Fruit fly (Drosophila melanogaster) Kc167 (cell line): Measurements from ENCODE around the gene fliI.

ENCODE experiments used
- Myc ChIP-seq: fragments of >200 bp; optimal IDR thresholded peaks from 2 replicates; lab custom pipeline; 2017; ENCODE audit warnings: missing external identifiers
- Sin3A ChIP-seq: fragments of >200 bp; optimal IDR thresholded peaks from 2 replicates; lab custom pipeline; 2018; ENCODE audit warnings: missing external identifiers
- h ChIP-seq: fragments of >200 bp; optimal IDR thresholded peaks from 3 replicates; lab custom pipeline; 2018; ENCODE audit warnings: missing external identifiers
- insv ChIP-seq: fragments of >200 bp; optimal IDR thresholded peaks from 3 replicates; lab custom pipeline; 2018; ENCODE audit warnings: missing external identifiers
- psq ChIP-seq: fragments of >200 bp; optimal IDR thresholded peaks from 2 replicates; lab custom pipeline; 2017; ENCODE audit warnings: missing external identifiers
- ttk ChIP-seq: sonication (Bioruptor generic); optimal IDR thresholded peaks from 2 replicates; lab custom pipeline; 2017; ENCODE audit warnings: missing external identifiers

The fliI gene

DNA sequence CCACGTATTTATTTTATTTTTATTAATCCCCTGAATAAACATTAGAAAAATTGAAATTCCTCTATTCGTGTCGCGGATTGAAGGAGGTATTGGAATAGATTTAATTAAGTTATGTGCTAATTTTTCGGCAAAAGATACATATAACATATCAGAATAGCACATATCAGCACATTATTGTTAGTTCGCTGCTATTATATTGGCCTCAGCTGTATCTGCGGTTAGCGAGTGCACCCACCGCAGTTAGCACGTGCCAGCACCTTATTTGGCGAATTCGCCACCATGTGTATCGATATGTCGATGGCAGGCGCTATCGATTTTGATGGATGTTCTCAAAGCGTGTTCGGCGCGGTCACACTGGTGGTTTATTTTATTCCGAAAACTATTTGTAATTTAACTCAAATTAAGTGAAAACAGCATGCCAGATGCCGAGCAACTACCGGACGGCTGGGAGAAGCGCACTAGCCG, 5.5 kb downstream of the fliI start, which contains the start of gene dod:
dod (plus strand) TSS at position 323 of the 465 bp plus-strand sequence.
- TF ChIP-seq ttk (lab: Kevin White, UChicago) (no peak), Sin3A (no peak), h (no peak), insv (lab: Kevin White, UChicago) (no peak), psq (lab: Kevin White, UChicago) (no peak), Myc (no peak)

DNA sequence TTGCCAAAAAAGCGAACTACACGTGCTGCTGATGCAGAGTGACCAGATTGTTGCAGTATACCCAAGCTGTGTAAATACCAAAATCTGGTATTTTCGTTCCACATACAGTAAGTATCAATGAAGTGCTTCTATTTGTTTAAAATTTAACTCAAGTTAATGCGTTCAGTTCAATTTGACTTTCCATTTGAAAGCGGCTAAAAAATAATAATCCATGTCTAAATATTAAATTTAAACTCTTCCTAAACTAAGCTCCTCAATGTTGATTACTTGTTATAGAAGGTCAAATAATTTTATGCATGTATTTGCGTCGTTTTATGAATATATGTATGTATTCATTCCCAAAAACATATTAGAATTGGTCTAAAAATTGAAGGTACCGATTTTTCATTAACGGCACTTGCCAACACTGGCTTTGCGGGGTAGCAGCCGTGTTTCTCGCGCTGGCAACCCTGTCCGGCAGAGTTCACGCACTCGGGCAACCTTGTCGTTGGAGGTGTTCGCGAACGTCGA, 10.3 kb downstream of the fliI start, which contains the start of the genes peng and sol:
peng (minus strand) TSS at position 44 of the 510 bp plus-strand sequence.
sol (plus strand) TSS at position 481 of the 510 bp plus-strand sequence.
- TF ChIP-seq psq (lab: Kevin White, UChicago) (no peak), h (no peak), ttk (lab: Kevin White, UChicago) (no peak), insv (lab: Kevin White, UChicago) (no peak), Myc (no peak), Sin3A (no peak)

DNA sequence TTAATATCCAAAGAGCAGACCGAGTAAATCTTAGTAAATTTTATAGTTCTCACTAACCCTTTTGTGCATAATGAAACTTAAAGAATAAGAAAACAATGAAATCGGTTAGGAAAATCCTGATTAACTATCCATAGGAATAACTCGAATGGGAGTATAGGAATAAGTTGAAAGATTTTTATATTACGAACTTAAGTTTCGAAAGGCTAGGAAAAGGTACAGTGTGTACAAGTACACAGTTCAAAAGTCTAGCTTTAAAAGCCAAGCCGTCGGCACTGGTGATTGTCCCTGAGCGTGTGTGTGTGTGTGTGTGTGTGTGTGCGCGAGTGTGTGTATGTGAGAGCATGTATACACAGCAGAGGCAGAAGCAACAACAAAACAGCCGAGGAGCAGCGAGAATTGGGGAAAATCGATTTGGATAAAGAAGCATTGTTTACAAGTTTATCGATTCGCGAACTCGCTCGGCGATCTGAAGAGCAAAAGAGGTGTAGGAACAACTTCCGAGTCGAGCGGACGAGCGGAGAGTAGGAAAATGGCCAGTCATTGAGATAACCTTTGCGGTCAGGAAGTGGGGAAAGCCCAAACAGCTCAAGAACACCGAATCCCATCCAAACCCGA, 11.8 kb downstream of the fliI start:
- TF ChIP-seq h (no peak), Myc (no peak), insv (lab: Kevin White, UChicago) (no peak), Sin3A (no peak), psq (lab: Kevin White, UChicago) (no peak), ttk (lab: Kevin White, UChicago) (no peak)

DNA sequence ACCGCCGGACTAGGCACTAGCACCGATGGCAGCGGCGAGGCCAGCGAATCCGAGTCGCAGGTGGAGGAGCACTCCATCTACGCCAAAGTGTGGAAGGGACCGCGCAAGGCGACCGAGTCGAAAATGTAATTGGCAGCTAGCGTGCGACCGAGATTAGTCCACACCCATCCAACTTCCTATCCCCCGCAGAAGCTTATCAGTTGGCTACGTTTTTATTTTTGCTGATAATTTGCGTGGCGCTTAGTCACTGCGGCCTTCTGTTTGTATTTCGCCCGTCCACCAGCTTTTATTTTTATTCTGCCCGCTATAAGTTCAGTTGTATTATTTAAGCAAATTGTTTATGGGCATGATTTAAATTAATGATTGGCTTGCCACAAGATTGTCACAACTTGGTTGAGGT, 14.0 kb downstream of the fliI start:
- no peak for TF ChIP-seq insv (lab: Kevin White, UChicago)
- no peak for TF ChIP-seq psq (lab: Kevin White, UChicago)
- TF ChIP-seq ttk (lab: Kevin White, UChicago), result no peak
- TF ChIP-seq h, result no peak
- no peak for TF ChIP-seq Myc
- no peak for TF ChIP-seq Sin3A

DNA sequence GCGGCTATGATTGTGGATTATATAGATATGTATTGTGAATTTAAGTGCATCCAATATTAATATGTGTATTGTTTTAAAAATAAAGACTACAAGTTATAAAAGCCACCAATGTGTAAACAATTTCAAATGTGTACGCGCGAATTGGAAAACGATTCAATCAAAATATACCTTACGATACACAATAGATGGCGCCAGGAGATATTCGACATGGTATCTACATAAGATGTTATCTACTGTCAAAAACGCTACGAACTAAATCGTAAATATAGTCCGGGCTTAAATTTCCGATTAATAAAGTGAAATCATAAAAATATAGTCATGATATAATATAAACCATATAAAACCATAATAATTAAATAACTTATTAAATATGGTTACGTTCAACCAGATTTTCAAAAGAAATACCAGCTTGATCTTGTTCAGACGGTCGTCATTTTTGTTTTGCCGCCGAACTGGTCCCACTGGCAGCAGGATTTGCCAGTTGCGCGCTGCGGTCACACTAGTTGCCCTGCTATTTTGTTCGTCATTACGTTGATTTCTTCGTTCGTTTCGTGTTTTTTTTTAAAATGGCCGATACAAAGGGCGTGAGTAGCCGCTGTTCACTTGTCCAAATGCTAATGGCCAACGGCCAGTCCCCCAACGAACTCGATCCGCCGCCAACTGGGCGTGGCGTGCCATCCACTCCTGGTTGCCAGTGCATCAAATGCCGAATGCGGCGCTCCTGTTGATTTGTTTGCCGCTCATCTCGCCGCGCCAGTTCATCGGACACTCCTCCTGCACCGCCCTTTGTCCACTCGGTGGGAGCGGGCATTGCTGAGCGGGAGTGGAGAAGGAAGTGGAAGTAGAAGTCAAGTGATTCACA, 18.5 kb downstream of the fliI start, which contains the start of gene Septin1:
Septin1 (plus strand) TSS at position 477 of the 862 bp plus-strand sequence.
- TF ChIP-seq insv (lab: Kevin White, UChicago) (no peak), h (no peak), Myc (no peak), Sin3A (no peak), psq (lab: Kevin White, UChicago) (no peak)

DNA sequence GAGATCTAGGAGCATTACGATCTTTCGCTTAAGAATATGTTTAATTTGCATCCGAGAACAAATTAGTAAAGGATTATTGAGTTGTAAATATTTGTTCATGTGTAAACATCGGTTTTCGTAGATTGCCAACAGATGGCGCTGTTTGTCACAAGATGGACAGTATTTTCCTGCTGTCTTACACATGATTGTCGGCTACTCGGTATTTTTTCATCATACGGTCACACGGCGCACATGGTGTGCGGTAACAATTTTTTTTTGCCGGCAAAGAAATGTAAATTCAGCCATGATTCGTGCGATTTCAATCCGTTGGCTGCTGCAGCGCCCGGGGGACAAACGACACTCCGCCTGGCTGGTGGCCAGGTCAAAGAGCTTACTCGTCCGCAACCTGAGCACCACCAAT, 23.3 kb downstream of the fliI start, which contains the start of the genes bbx and waw:
bbx (plus strand) TSS at position 151 of the 400 bp plus-strand sequence.
waw (plus strand) TSS at position 151 of the 400 bp plus-strand sequence.
- no peak for TF ChIP-seq Myc
- no peak for TF ChIP-seq Sin3A
- no peak for TF ChIP-seq ttk (lab: Kevin White, UChicago)
- TF ChIP-seq h, result no peak
- TF ChIP-seq psq (lab: Kevin White, UChicago), result no peak
- TF ChIP-seq insv (lab: Kevin White, UChicago), result no peak

DNA sequence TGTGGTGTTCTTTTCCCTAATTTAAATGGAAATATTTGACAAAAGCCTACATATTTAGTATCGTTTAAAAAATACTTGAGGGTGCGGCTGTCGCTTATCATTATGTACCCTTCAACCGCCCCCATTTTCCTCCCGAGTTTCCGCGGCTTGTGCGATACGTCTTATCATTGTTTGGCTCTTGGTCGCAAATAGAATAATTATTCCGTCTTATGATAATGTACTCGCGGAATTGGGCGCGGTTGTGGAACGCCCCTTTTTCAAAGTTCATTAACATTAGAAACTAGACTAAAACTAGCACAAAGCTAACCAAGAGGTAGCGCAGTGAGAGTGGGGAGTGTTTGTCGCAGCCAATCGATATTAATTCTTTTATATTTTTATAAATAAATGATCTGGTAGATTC, 25.9 kb downstream of the fliI start:
- no peak for TF ChIP-seq psq (lab: Kevin White, UChicago)
- no peak for TF ChIP-seq Sin3A
- TF ChIP-seq insv (lab: Kevin White, UChicago), result no peak
- TF ChIP-seq Myc, result no peak
- TF ChIP-seq ttk (lab: Kevin White, UChicago), result no peak
- TF ChIP-seq h, result no peak

DNA sequence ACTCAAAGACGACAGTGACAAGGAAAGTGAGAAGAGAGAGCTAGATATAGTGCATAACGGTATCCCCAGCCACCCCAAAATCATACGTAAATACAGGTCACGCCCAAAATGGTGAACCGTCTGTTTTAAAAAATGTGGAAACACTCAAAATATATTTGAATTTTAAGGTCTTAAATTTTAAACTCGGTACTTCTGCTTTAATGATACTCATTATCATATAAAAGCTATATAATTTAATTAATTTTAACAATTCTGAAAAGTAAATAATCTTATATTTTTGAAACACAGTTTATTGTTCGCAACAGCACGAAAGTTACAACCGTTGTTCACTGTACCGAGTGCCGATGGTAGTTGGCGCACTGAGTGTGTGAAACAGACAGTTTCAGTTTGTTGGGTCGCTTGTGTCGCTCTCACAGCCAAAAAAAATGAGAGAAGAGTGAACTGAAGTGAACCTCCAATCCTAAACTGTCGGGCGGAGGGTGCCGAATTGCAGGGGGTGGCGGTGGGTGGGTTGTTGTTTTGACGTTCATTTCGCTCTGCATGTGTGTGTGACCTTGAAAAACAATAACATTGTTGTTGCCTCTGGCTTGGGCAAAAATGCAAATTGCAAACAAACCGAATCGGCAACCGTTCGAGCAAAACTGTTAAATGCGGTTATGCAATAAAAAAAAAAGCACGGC, 26.9 kb downstream of the fliI start:
- no peak for TF ChIP-seq psq (lab: Kevin White, UChicago)
- TF ChIP-seq Sin3A, result no peak
- TF ChIP-seq ttk (lab: Kevin White, UChicago), result no peak
- no peak for TF ChIP-seq Myc
- no peak for TF ChIP-seq h
- TF ChIP-seq insv (lab: Kevin White, UChicago), result no peak

DNA sequence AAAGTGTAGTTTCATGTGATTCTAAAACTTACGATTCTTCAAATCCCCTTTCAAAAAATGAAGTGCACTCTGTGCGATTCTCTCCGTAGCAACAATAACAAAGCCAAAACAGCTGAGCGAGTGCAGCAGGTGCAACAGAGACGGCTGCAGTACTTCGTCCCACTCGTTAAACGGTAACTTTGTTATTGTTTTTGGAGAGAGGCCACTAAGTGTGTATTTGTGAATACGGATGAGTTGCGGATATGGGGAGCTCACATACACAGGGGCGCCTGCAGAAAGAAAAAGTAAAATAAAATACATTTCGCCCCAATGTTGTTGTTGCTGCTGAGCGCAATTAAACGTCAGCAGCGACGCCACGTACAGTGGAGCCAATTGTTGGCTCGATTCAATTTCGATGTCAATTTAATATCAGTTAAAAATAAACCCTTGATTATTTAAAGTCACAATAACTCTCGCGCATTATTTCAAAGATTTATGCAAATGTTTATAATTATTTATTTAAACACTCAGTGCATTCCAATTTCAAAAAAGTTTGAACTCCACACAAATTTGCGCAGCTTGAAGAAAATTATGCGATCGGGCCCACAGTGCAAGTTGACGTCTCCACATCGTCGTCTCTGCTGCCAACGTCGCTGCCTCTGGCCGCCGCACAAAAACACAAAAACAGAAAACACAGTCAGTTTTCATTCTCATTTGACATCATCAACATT, 28.0 kb downstream of the fliI start:
- TF ChIP-seq h (no peak), insv (lab: Kevin White, UChicago) (no peak), psq (lab: Kevin White, UChicago) (no peak), ttk (lab: Kevin White, UChicago) (no peak), Sin3A (no peak), Myc (no peak)

DNA sequence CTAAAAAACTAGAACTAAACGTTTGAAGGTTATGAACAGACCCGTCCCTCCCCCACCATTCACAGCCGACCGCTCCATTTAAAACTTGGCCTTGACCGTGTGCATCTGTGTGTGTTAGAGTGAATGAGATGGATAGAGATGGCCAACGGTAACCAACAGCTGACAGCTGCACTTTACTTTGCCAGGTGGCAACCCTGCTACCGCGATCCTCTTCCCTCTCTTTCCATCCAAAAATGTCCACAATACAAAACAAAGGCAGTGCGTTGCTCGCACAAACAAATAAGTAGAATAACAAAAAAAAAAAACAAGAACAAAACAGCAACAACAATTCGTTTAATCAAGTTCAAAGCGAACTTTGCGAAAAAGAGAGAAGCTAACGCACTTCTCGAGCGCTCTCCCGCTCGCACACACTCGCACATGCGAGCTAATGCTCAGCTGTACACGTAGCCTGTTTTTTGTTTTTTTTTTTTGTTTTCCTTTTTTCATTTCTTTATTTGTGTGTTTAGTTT, 28.9 kb downstream of the fliI start:
- TF ChIP-seq Sin3A (no peak), psq (lab: Kevin White, UChicago) (no peak), h (no peak), insv (lab: Kevin White, UChicago) (no peak), Myc (no peak), ttk (lab: Kevin White, UChicago) (no peak)
